Fruit fly (Drosophila melanogaster): ENCODE results near the gene Ada3.

DNA sequence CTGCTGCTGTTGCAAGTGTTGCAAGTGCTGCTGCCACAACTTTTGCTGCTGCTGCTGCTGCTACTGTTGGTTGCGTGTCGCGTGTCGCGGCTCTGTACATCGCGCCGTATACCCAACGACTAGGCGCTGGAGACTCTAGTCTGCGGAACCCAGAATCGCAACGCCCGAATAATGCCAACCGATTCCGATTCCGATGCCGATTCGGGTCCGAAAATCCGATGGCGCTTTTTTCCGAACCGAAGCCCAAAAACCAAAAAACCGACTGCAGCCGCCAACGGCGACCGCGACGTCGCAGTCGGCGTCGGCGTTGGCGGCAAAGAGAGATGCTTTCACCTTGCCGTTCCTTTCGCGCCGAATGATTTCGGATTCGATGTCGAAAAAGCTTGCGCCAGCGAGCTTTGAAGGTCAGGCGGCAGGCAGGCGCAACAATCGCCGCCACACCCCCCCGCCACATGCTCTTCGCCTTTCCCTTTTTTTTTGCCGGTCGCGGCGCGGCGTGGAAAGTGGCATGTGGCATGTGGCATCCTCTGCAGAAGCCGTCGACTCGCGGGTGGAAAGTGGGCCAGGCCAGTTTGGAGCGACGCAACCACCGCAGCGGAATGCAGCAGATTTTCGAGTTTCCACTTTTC lies 22.3 kb upstream of the Ada3 start, which contains the start of gene Sh:
- TF ChIP-seq lz (GFP tag; optimal IDR thresholded peaks at IDR 0.05) (no peak), cyc (GFP tag; optimal IDR thresholded peaks at IDR 0.05) (no peak), Blimp-1 (GFP tag; optimal IDR thresholded peaks at IDR 0.05) (no peak), CG6163 (GFP tag; IDR thresholded peaks at IDR 0.05) (no peak), CG3032 (tag; optimal IDR thresholded peaks at IDR 0.05) (no peak), Ets21C (GFP tag; optimal IDR thresholded peaks at IDR 0.05) (no peak), Eip93F (GFP tag; optimal IDR thresholded peaks at IDR 0.05) (no peak), CG15336 (GFP tag; IDR thresholded peaks at IDR 0.05) (no peak), svp (GFP tag) (no peak)

Data from whole organism, prepupa.